Worm (Caenorhabditis elegans) whole organism, young adult: Measurements from ENCODE around the gene cni-1.
"Not testable (repeated sequence)": the region's sequence is repeated elsewhere in the genome, so short reads cannot be mapped to it uniquely, and the experiment has no call there.

Source experiments
- B0019.2 ChIP-seq: fragments of 200-800 bp; sonication (Bioruptor generic); conservative IDR thresholded peaks from 2 replicates; pipeline ENCODE4 v1.3.6; 2022; ENCODE audit warnings: missing genetic modification reagents, missing genetic modification characterization, missing compliant biosample characterization
- B0261.1 ChIP-seq: sonication (generic microtip); optimal IDR thresholded peaks from 2 replicates; lab custom pipeline; 2016; ENCODE audit warnings: mild to moderate bottlenecking, missing genetic modification characterization, moderate library complexity, missing compliant biosample characterization
- F10E7.11 ChIP-seq: sonication (generic microtip); optimal IDR thresholded peaks from 2 replicates; lab custom pipeline; 2017; ENCODE audit warnings: mild to moderate bottlenecking, missing genetic modification characterization, moderate library complexity, missing compliant biosample characterization
- F23B12.7 ChIP-seq: sonication (generic microtip); optimal IDR thresholded peaks from 2 replicates; lab custom pipeline; 2017; ENCODE audit warnings: missing genetic modification characterization, mild to moderate bottlenecking, missing compliant biosample characterization, antibody characterized with exemption, moderate library complexity; ENCODE audit not compliant: insufficient read depth
- F33H1.4 ChIP-seq: fragments of 200-800 bp; sonication (Bioruptor generic); IDR thresholded peaks from 2 replicates; pipeline ENCODE4 v1.3.6; 2022; ENCODE audit warnings: missing genetic modification reagents, missing genetic modification characterization, missing compliant biosample characterization
- F37B4.10 ChIP-seq: fragments of 200-800 bp; sonication (Bioruptor generic); IDR thresholded peaks from 2 replicates; pipeline ENCODE4 v1.3.6; 2022; ENCODE audit warnings: missing genetic modification characterization, missing compliant biosample characterization
- F39B2.1 ChIP-seq: fragments of 200-800 bp; sonication (Bioruptor generic); IDR thresholded peaks from 2 replicates; pipeline ENCODE4 v1.3.6; 2022; ENCODE audit warnings: missing genetic modification reagents, missing genetic modification characterization, missing compliant biosample characterization
- Y53F4B.3 ChIP-seq: fragments of 200-800 bp; sonication (Bioruptor generic); IDR thresholded peaks from 2 replicates; pipeline ENCODE4 v1.3.6; 2022; ENCODE audit warnings: missing genetic modification reagents, missing genetic modification characterization, missing compliant biosample characterization
- akir-1 ChIP-seq: fragments of 200-800 bp; sonication (Bioruptor generic); optimal IDR thresholded peaks from 2 replicates; lab custom pipeline; 2018; ENCODE audit warnings: mild to moderate bottlenecking, missing genetic modification characterization, moderate library complexity, missing compliant biosample characterization
- atf-7 ChIP-seq: sonication (generic microtip); optimal IDR thresholded peaks from 2 replicates; lab custom pipeline; 2017; ENCODE audit warnings: mild to moderate bottlenecking, missing genetic modification characterization, missing compliant biosample characterization
- attf-3 ChIP-seq: fragments of 200-800 bp; sonication (Bioruptor generic); conservative IDR thresholded peaks from 2 replicates; pipeline ENCODE4 v1.3.6; 2022; ENCODE audit warnings: missing genetic modification reagents, missing genetic modification characterization, missing compliant biosample characterization
- attf-5 ChIP-seq: fragments of 200-800 bp; sonication (Bioruptor generic); optimal IDR thresholded peaks from 2 replicates; lab custom pipeline; 2018; ENCODE audit warnings: mild to moderate bottlenecking, missing genetic modification characterization, missing compliant biosample characterization
- bed-2 ChIP-seq: fragments of 200-800 bp; sonication (Bioruptor generic); IDR thresholded peaks from 2 replicates; pipeline ENCODE4 v1.3.6; 2022; ENCODE audit warnings: missing genetic modification reagents, missing genetic modification characterization, missing compliant biosample characterization
- ccch-3 ChIP-seq: fragments of 200-800 bp; sonication (Bioruptor generic); optimal IDR thresholded peaks from 2 replicates; lab custom pipeline; 2018; ENCODE audit warnings: mild to moderate bottlenecking, missing genetic modification characterization, missing compliant biosample characterization
- ceh-58 ChIP-seq: fragments of 200-800 bp; sonication (Bioruptor generic); IDR thresholded peaks from 2 replicates; pipeline ENCODE4 v1.3.6; 2022; ENCODE audit warnings: missing genetic modification characterization, missing compliant biosample characterization
- ceh-91 ChIP-seq: fragments of 200-800 bp; sonication (Bioruptor generic); IDR thresholded peaks from 2 replicates; pipeline ENCODE4 v1.3.6; 2022; ENCODE audit warnings: missing genetic modification reagents, missing genetic modification characterization, missing compliant biosample characterization
- dox-1 ChIP-seq: fragments of 200-800 bp; sonication (Bioruptor generic); IDR thresholded peaks from 2 replicates; pipeline ENCODE4 v1.3.6; 2022; ENCODE audit warnings: missing genetic modification reagents, missing genetic modification characterization, missing compliant biosample characterization
- dpl-1 ChIP-seq: fragments of 150-350 bp; optimal IDR thresholded peaks from 2 replicates; lab custom pipeline; 2014; ENCODE audit warnings: missing biosample characterization, missing genetic modification reagents, missing genetic modification characterization
- efl-1 ChIP-seq: fragments of 150-350 bp; optimal IDR thresholded peaks from 2 replicates; lab custom pipeline; 2014; ENCODE audit warnings: missing biosample characterization, missing genetic modification reagents, missing genetic modification characterization
- fkh-3 ChIP-seq: sonication (generic microtip); optimal IDR thresholded peaks from 2 replicates; lab custom pipeline; 2016; ENCODE audit warnings: mild to moderate bottlenecking, missing genetic modification characterization, missing compliant biosample characterization
- lsl-1 ChIP-seq: fragments of 200-800 bp; sonication (Bioruptor generic); optimal IDR thresholded peaks from 2 replicates; lab custom pipeline; 2018; ENCODE audit warnings: mild to moderate bottlenecking, missing genetic modification characterization, moderate library complexity, missing compliant biosample characterization
- madf-3 ChIP-seq: fragments of 200-800 bp; sonication (Bioruptor generic); IDR thresholded peaks from 2 replicates; pipeline ENCODE4 v1.3.6; 2022; ENCODE audit warnings: missing genetic modification reagents, missing genetic modification characterization, missing compliant biosample characterization
- madf-8 ChIP-seq: fragments of 200-800 bp; sonication (Bioruptor generic); conservative IDR thresholded peaks from 2 replicates; pipeline ENCODE4 v1.3.6; 2022; ENCODE audit warnings: missing genetic modification reagents, missing genetic modification characterization, missing compliant biosample characterization
- mcd-1 ChIP-seq: fragments of 200-800 bp; sonication (Bioruptor generic); IDR thresholded peaks from 2 replicates; pipeline ENCODE4 v1.3.6; 2022; ENCODE audit warnings: missing genetic modification reagents, missing genetic modification characterization, missing compliant biosample characterization
- mel-28 ChIP-seq: sonication (generic microtip); optimal IDR thresholded peaks from 2 replicates; lab custom pipeline; 2016; ENCODE audit warnings: borderline replicate concordance, mild to moderate bottlenecking, missing genetic modification characterization, missing compliant biosample characterization
- nfya-1 ChIP-seq: sonication (generic microtip); optimal IDR thresholded peaks from 2 replicates; lab custom pipeline; 2017; ENCODE audit warnings: antibody characterized with exemption, missing compliant biosample characterization, missing genetic modification characterization, borderline replicate concordance; ENCODE audit not compliant: insufficient read depth
- nhr-80 ChIP-seq: sonication (generic microtip); optimal IDR thresholded peaks from 2 replicates; lab custom pipeline; 2016; ENCODE audit warnings: missing genetic modification characterization, missing compliant biosample characterization
- pha-4 ChIP-seq: fragments of 150-350 bp; sonication (generic microtip); optimal IDR thresholded peaks from 2 replicates; lab custom pipeline; 2014; ENCODE audit warnings: missing biosample characterization, missing genetic modification reagents, missing genetic modification characterization
- rcor-1 ChIP-seq: fragments of 200-800 bp; sonication (Bioruptor generic); IDR thresholded peaks from 2 replicates; pipeline ENCODE4 v1.3.6; 2022; ENCODE audit warnings: missing genetic modification reagents, missing genetic modification characterization, missing compliant biosample characterization
- repo-1 ChIP-seq: sonication (generic microtip); optimal IDR thresholded peaks from 2 replicates; lab custom pipeline; 2017; ENCODE audit warnings: mild to moderate bottlenecking, missing genetic modification characterization, missing compliant biosample characterization
- sdz-38 ChIP-seq: sonication (generic microtip); optimal IDR thresholded peaks from 2 replicates; lab custom pipeline; 2016; ENCODE audit warnings: missing genotype, missing genetic modification characterization, missing compliant biosample characterization
- somi-1 ChIP-seq: fragments of 200-800 bp; sonication (Bioruptor generic); optimal IDR thresholded peaks from 2 replicates; lab custom pipeline; 2018; ENCODE audit warnings: mild to moderate bottlenecking, missing genetic modification characterization, missing compliant biosample characterization
- tbp1 ChIP-seq: fragments of 200-800 bp; sonication (Bioruptor generic); optimal IDR thresholded peaks from 2 replicates; lab custom pipeline; 2018; ENCODE audit warnings: mild to moderate bottlenecking, missing genetic modification characterization, missing compliant biosample characterization
- tbx-9 ChIP-seq: sonication (generic microtip); optimal IDR thresholded peaks from 2 replicates; lab custom pipeline; 2016; ENCODE audit warnings: borderline replicate concordance, missing genetic modification characterization, inconsistent platforms, missing compliant biosample characterization
- unc-130 ChIP-seq: sonication (generic microtip); optimal IDR thresholded peaks from 2 replicates; lab custom pipeline; 2016; ENCODE audit warnings: missing genetic modification reagents, missing genetic modification characterization, missing compliant biosample characterization
- zim-3 ChIP-seq: sonication (generic microtip); optimal IDR thresholded peaks from 2 replicates; lab custom pipeline; 2017; ENCODE audit warnings: mild to moderate bottlenecking, missing genetic modification characterization, moderate library complexity, missing compliant biosample characterization
- ztf-26 ChIP-seq: sonication (generic microtip); optimal IDR thresholded peaks from 2 replicates; lab custom pipeline; 2017; ENCODE audit warnings: missing genetic modification characterization, missing compliant biosample characterization

The cni-1 gene

DNA sequence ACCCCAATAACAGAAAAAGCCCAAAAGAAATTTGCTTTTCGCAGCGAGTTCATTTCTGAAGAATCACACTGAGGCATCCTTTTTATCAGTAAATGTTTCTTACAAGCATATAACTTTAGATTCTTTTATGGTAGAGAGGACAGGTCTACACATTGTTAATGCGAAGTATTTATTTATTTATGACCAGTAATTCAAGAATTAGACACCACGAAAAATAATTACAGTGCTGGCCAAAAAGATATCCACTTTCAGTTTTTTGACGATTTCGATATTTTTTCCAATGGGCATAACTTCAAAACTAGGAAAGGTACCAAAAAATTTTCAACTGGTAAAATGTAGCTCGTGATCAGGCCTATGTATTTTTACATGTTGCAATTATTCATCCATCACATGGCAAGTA, 45.3 kb upstream of the cni-1 start, which contains the start of gene clec-225:
Gene clec-225, minus strand, starts transcription at position 101 of the 400 bp plus-strand sequence.
- not testable (repeated sequence) for TF ChIP-seq bed-2; zim-3 (tag; lab: Kevin White, UChicago); attf-3 (GFP tag; lab: Robert Waterston, UW)

DNA sequence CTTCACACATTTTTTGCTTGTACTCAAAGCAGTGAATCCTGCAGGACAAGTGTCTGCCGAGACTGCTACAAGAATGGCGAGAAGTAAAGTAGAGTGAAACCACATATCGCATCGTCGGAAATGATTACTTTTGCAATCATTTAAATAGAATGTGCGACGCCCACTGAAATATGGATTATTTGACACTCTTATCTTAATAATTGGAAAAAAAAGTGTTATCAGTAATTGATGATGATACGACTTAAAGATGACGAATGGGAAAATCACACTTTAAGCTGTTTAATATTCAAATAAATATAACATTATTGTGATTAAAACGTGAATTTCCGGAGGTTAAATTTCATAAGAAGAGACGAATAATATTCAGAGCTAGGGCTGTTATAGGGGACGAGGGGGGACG, 42.2 kb upstream of the cni-1 start, which contains the start of gene clec-41:
Gene clec-41, minus strand, starts transcription at position 147 of the 400 bp plus-strand sequence.
- TF ChIP-seq unc-130 (GFP tag; lab: Kevin White, UChicago) (no peak), fkh-3 (tag; lab: Kevin White, UChicago) (no peak), akir-1 (no peak), F39B2.1 (no peak), B0019.2 (GFP tag; lab: Robert Waterston, UW) (no peak), F23B12.7 (no peak), nhr-80 (peak; percentile 81), F10E7.11 (no peak)

DNA sequence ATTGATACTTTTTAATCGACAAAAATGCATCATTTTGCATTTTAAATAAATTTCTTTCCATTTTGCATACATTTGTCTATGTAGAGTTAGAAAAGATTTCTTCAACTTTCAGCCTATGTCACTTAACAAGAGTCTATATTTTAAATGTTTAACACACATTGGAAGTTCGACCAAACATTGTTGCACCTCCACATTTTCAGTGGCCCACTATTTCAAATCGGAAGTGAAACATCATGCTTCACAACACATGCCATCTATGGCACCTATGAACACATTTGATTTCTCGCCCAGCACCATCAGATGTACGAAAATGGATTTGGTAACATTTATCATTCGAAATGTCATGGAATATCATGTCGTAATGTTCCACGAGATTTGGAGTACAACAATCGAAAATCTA, 41.4 kb upstream of the cni-1 start, which contains the start of gene dhc-3:
Gene dhc-3, plus strand, starts transcription at position 301 of the 400 bp plus-strand sequence.
- TF ChIP-seq F37B4.10 (GFP tag; lab: Robert Waterston, UW), result no peak
- no peak for TF ChIP-seq rcor-1
- TF ChIP-seq tbp1 (GFP tag; lab: Kevin White, UChicago), result no peak
- no peak for TF ChIP-seq ceh-58
- TF ChIP-seq dox-1 (GFP tag; lab: Robert Waterston, UW), result no peak
- TF ChIP-seq ccch-3 (GFP tag; lab: Kevin White, UChicago), result no peak
- no peak for TF ChIP-seq sdz-38 (tag; lab: Kevin White, UChicago)
- TF ChIP-seq B0261.1, result no peak
- no peak for TF ChIP-seq pha-4
- no peak for TF ChIP-seq repo-1 (tag; lab: Kevin White, UChicago)
- no peak for TF ChIP-seq madf-3 (GFP tag; lab: Robert Waterston, UW)
- TF ChIP-seq attf-5 (GFP tag; lab: Kevin White, UChicago), result no peak
- TF ChIP-seq nhr-80, result no peak
- TF ChIP-seq mcd-1 (GFP tag; lab: Robert Waterston, UW), result no peak
- no peak for TF ChIP-seq atf-7 (tag; lab: Kevin White, UChicago)
- TF ChIP-seq nfya-1, result no peak
- TF ChIP-seq Y53F4B.3 (GFP tag; lab: Robert Waterston, UW), result no peak
- no peak for TF ChIP-seq tbx-9 (tag; lab: Kevin White, UChicago)

DNA sequence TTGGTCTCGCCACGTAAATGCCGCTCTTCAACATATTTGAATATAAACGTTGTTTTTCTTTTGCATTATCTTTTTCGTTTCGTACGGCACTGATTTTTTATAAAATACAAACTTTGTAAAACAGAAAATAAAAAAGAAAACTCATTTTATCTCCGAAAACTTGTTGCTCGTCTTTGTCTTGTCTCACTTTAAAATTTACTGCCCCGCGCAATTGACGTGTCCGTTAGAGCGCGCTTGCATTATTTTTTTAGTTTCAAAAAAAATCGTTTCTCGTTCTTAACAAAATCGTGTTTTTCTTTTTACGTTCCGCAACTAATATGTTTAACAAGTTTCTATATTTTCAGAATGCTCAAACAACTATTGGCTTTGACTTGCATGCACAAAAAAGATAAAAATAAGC, 27.6 kb upstream of the cni-1 start, which contains the start of gene noca-1:
Gene noca-1, plus strand, starts transcription at position 345 of the 400 bp plus-strand sequence.
- TF ChIP-seq F33H1.4 (peak; percentile 47), ztf-26 (tag; lab: Kevin White, UChicago) (no peak), dpl-1 (GFP tag; lab: Kevin White, UChicago) (peak; percentile 40), madf-8 (GFP tag; lab: Robert Waterston, UW) (0 out of 2 replicates have a peak, but pooled peaks have one; percentile 7), mel-28 (tag; lab: Kevin White, UChicago) (no peak), somi-1 (GFP tag; lab: Kevin White, UChicago) (no peak), ceh-91 (0 out of 2 replicates have a peak, but pooled peaks have one; percentile 37), lsl-1 (GFP tag; lab: Kevin White, UChicago) (peak; percentile 56), efl-1 (GFP tag; lab: Kevin White, UChicago) (peak; percentile 57)
- TF ChIP-seq, all 124 proteins: peak for 6
